Fruit fly (Drosophila melanogaster) whole organism, larva: ENCODE results near the gene Atf3.

Experiments
- noc ChIP-seq: fragments of 200-800 bp; sonication (Bioruptor generic); optimal IDR thresholded peaks from 3 replicates; lab custom pipeline; 2019; ENCODE audit warnings: missing biosample characterization, mild to moderate bottlenecking, missing genetic modification characterization, moderate library complexity

Gene Atf3

DNA sequence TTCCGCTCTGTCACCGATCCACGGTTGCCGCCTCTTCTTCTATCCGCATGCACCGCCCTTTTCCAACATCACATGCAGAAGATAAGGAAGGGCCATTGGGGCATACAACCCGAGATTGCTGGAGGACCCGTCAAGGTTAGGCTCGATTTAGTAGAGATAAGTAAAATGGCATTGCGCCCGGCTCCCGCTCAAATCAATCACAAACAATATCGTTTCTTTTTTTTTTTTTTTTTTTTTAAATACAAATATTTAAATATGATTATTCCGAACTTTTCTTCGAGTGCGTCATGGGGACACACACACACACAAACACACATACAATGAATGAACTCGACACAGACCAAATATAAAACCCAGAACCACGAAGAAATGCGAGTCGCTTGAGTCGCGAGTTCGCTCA, 46.0 kb downstream of the Atf3 start:
- TF ChIP-seq noc = no peak

DNA sequence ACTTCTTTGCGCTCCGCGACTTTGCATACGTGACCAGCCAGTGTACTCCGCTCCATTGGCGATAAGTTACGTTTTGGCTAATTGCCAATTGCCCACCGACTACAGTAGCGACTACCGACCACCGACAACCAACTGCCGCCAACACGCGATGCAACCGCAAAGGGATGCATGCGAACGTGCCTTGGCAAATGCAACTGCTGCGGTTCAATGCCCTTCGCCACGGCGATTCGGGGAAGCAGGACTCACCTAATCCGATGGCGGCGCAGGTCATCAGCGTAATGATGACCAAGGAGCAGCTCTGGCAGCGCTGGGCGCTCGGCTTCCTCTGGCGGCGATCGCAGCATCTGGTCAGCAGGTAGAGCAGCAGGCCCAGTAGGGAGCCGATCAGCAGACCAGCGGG, 49.2 kb downstream of the Atf3 start:
- no peak for TF ChIP-seq noc

DNA sequence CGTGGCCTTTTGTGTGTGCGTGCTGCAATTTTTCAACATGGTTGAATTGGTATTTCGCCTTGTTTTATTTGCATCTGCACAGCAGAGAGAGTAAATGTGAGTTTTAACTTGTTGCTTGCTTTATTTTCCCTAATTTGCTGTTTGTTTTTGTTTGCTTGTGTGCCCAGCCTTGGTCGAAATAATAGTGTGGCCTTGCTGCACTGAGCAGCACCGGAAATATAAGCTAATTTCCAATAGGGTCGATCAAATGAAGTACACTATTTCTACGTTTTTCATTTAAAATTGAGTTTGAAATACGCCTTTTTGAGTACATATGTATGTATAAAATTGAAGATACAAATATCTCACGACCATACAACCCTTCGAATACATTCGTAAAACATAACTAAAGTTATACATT, 58.4 kb downstream of the Atf3 start:
- TF ChIP-seq noc = no peak

DNA sequence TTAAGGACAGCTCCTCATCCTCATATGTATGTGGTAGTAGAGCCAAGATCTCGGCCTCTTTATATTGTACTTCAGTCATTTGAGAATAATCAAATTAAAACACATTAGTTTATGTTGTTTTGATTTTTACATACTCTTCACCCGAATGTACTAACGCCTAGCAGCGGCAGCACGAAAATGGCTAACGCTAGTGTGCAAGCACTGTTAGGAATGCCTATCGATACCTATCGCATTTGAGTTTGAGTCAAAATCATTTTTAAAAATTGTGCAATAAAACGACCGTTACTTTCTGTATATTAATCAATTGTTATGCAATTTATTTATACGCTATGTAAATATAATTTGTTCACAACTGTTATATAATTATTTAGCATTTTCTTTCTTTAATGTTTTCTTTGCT, 60.1 kb downstream of the Atf3 start, which contains the start of gene CG11398:
Gene CG11398 (minus strand): TSS at position 157 of the 400 bp plus-strand sequence.
- TF ChIP-seq noc = no peak

dm6 chrX:1209251-1210020, 65.6 kb downstream of the Atf3 start, which contains the start of gene CG11382:
Gene CG11382, plus strand, starts transcription at chrX:1209970.
- TF ChIP-seq noc = no peak

- no peak for TF ChIP-seq noc
Measured at dm6 chrX:1206437-1206836, 68.6 kb downstream of the Atf3 start, which contains the start of gene CG14624. Gene CG14624, plus strand, starts transcription at chrX:1206737.

DNA sequence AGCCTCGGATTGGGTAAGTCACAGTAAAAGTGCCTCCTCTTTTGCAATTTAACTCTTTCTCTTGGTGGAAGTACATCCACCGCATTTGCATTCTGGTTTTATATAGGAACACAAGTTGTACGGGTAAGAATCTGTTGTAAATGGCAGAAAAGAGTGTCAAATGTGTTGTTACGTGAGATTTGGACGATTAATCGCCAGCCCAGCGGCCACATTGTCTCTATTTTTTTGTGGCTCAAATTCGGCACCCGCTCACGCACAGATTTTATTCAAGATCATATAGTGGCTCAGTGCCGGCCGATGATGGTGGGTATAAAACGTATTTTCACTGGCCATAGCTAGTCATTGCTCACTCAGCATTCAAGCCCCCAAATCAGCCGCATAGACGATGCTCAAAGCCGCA, 71.6 kb downstream of the Atf3 start, which contains the start of gene CG11381:
Gene CG11381 (plus strand): TSS at position 301 of the 400 bp plus-strand sequence.
- no peak for TF ChIP-seq noc

DNA sequence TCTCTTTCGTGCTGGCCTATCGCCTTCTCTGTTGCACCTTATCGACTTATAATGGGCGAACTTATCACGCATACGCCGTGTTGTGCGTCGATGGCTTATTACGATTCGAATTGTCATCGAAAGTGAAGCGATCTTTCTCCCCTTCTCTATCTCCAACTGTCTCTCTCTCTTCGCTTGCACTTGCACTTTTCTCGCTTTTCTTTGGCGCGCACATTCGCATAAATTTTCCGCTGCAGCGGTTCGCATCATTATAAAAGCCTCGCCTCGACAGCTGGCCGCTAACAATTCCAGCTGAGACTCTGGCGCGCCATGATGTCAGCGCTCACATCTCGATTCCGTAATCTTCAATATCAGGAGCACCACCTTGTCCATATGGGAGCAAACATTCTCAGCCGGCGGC, 75.8 kb downstream of the Atf3 start, which contains the start of gene CG14625:
Gene CG14625 (plus strand): TSS at position 301 of the 400 bp plus-strand sequence.
- no peak for TF ChIP-seq noc

DNA sequence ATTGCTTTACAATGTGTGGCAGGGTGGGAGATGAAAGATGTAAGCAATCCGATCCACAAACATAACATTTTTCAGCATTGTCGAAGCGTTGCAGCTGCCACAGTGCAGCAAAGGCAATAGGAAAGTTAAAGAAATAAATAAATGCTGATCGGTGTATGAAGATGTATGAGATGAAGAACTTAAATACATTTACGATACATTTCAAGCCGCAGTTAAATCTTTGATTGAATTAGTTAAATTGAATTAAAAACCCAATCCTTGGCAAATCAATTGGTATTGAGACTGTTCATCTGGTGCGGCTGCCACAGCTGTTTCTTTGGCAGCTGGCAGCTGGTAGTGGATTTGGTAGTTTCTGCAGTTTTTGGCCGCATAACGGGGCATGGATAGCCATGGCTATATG, 77.2 kb downstream of the Atf3 start:
- no peak for TF ChIP-seq noc
